Worm (Caenorhabditis elegans) whole organism, young adult: Measurements from ENCODE around the gene pdhk-2.
A peak's percentile ranks its signal among the peaks of the same experiment; 100 is the strongest.

ENCODE experiments used
- B0035.1 ChIP-seq: sonication (generic microtip); optimal IDR thresholded peaks from 2 replicates; lab custom pipeline; 2016; ENCODE audit warnings: missing genetic modification characterization, mild to moderate bottlenecking, missing compliant biosample characterization, missing genotype, missing genetic modification reagents
- B0261.1 ChIP-seq: sonication (generic microtip); optimal IDR thresholded peaks from 2 replicates; lab custom pipeline; 2016; ENCODE audit warnings: mild to moderate bottlenecking, missing genetic modification characterization, moderate library complexity, missing compliant biosample characterization
- D2030.7 ChIP-seq: fragments of 200-800 bp; sonication (Bioruptor generic); IDR thresholded peaks from 2 replicates; pipeline ENCODE4 v1.3.6; 2022; ENCODE audit warnings: missing genetic modification reagents, missing genetic modification characterization, missing compliant biosample characterization
- F23B12.7 ChIP-seq: sonication (generic microtip); optimal IDR thresholded peaks from 2 replicates; lab custom pipeline; 2017; ENCODE audit warnings: missing genetic modification characterization, mild to moderate bottlenecking, missing compliant biosample characterization, antibody characterized with exemption, moderate library complexity; ENCODE audit not compliant: insufficient read depth
- F33H1.4 ChIP-seq: fragments of 200-800 bp; sonication (Bioruptor generic); IDR thresholded peaks from 2 replicates; pipeline ENCODE4 v1.3.6; 2022; ENCODE audit warnings: missing genetic modification reagents, missing genetic modification characterization, missing compliant biosample characterization
- F49E8.2 ChIP-seq: sonication (generic microtip); optimal IDR thresholded peaks from 3 replicates; lab custom pipeline; 2017; ENCODE audit warnings: missing genetic modification characterization, mild to moderate bottlenecking, missing compliant biosample characterization, antibody characterized with exemption, moderate library complexity; ENCODE audit not compliant: insufficient read depth
- ZK185.1 ChIP-seq: sonication (generic microtip); optimal IDR thresholded peaks from 2 replicates; lab custom pipeline; 2016; ENCODE audit warnings: mild to moderate bottlenecking, missing genetic modification characterization, missing compliant biosample characterization; ENCODE audit not compliant: poor library complexity, severe bottlenecking
- ama-1 ChIP-seq, 3 experiments: fragments of 150-350 bp in 1 of 3; sonication (generic microtip) in 2 of 3; optimal IDR thresholded peaks; 2 replicates each; lab custom pipeline; 2014 to 2018; ENCODE audit warnings: missing biosample characterization in 2 of 3, missing genetic modification characterization in 2 of 3, missing genetic modification reagents in 2 of 3
- attf-3 ChIP-seq: fragments of 200-800 bp; sonication (Bioruptor generic); conservative IDR thresholded peaks from 2 replicates; pipeline ENCODE4 v1.3.6; 2022; ENCODE audit warnings: missing genetic modification reagents, missing genetic modification characterization, missing compliant biosample characterization
- attf-5 ChIP-seq: fragments of 200-800 bp; sonication (Bioruptor generic); optimal IDR thresholded peaks from 2 replicates; lab custom pipeline; 2018; ENCODE audit warnings: mild to moderate bottlenecking, missing genetic modification characterization, missing compliant biosample characterization
- ccch-3 ChIP-seq: fragments of 200-800 bp; sonication (Bioruptor generic); optimal IDR thresholded peaks from 2 replicates; lab custom pipeline; 2018; ENCODE audit warnings: mild to moderate bottlenecking, missing genetic modification characterization, missing compliant biosample characterization
- cebp-1 ChIP-seq, 2 experiments: fragments of 200-800 bp in 1 of 2; sonication (Bioruptor generic) in 1 of 2; sonication (generic microtip) in 1 of 2; IDR thresholded peaks in 1 of 2; optimal IDR thresholded peaks in 1 of 2; 2 replicates each; pipeline versions ENCODE4 v1.3.6 to Lab custom; 2017 to 2022; ENCODE audit warnings: missing compliant biosample characterization in 2 of 2, missing genetic modification characterization in 2 of 2, mild to moderate bottlenecking in 1 of 2, missing genetic modification reagents in 1 of 2, moderate library complexity in 1 of 2
- cebp-2 ChIP-seq: fragments of 200-800 bp; sonication (Bioruptor generic); IDR thresholded peaks from 2 replicates; pipeline ENCODE4 v1.3.6; 2022; ENCODE audit warnings: missing genetic modification characterization, missing compliant biosample characterization
- ceh-27 ChIP-seq: fragments of 200-800 bp; sonication (Bioruptor generic); optimal IDR thresholded peaks from 2 replicates; lab custom pipeline; 2018; ENCODE audit warnings: mild to moderate bottlenecking, missing genetic modification characterization, moderate library complexity, missing compliant biosample characterization
- dox-1 ChIP-seq: fragments of 200-800 bp; sonication (Bioruptor generic); IDR thresholded peaks from 2 replicates; pipeline ENCODE4 v1.3.6; 2022; ENCODE audit warnings: missing genetic modification reagents, missing genetic modification characterization, missing compliant biosample characterization
- egl-18 ChIP-seq: fragments of 200-800 bp; sonication (Bioruptor generic); IDR thresholded peaks from 2 replicates; pipeline ENCODE4 v1.3.6; 2022; ENCODE audit warnings: missing genetic modification reagents, missing genetic modification characterization, missing compliant biosample characterization
- fkh-3 ChIP-seq: sonication (generic microtip); optimal IDR thresholded peaks from 2 replicates; lab custom pipeline; 2016; ENCODE audit warnings: mild to moderate bottlenecking, missing genetic modification characterization, missing compliant biosample characterization
- hmg-1.2 ChIP-seq: fragments of 200-800 bp; sonication (Bioruptor generic); IDR thresholded peaks from 2 replicates; pipeline ENCODE4 v1.3.6; 2022; ENCODE audit warnings: missing genetic modification reagents, missing genetic modification characterization, missing compliant biosample characterization
- lag-1 ChIP-seq: fragments of 200-800 bp; sonication (Bioruptor generic); IDR thresholded peaks from 2 replicates; pipeline ENCODE4 v1.3.6; 2022; ENCODE audit warnings: missing genetic modification reagents, missing genetic modification characterization, missing compliant biosample characterization
- let-607 ChIP-seq, 2 experiments: fragments of 200-800 bp in 1 of 2; sonication (Bioruptor generic) in 1 of 2; sonication (generic microtip) in 1 of 2; optimal IDR thresholded peaks; 2 replicates each; lab custom pipeline; 2016 to 2018; ENCODE audit warnings: mild to moderate bottlenecking in 2 of 2, missing compliant biosample characterization in 2 of 2, missing genetic modification characterization in 2 of 2, moderate library complexity in 2 of 2, missing genotype in 1 of 2
- lin-35 ChIP-seq, 3 experiments: fragments of 150-350 bp in 2 of 3; sonication (generic microtip) in 1 of 3; optimal IDR thresholded peaks; 2 replicates each; lab custom pipeline; 2014 to 2018; ENCODE audit warnings: missing biosample characterization in 3 of 3, missing genetic modification characterization in 3 of 3, missing genetic modification reagents in 3 of 3
- lin-40 ChIP-seq: sonication (generic microtip); optimal IDR thresholded peaks from 2 replicates; lab custom pipeline; 2016; ENCODE audit warnings: missing genetic modification characterization, mild to moderate bottlenecking, missing compliant biosample characterization, missing genotype, missing genetic modification reagents
- lin-54 ChIP-seq: fragments of 200-800 bp; sonication (Bioruptor generic); optimal IDR thresholded peaks from 2 replicates; lab custom pipeline; 2018; ENCODE audit warnings: mild to moderate bottlenecking, missing genetic modification characterization, missing compliant biosample characterization
- lsl-1 ChIP-seq: fragments of 200-800 bp; sonication (Bioruptor generic); optimal IDR thresholded peaks from 2 replicates; lab custom pipeline; 2018; ENCODE audit warnings: mild to moderate bottlenecking, missing genetic modification characterization, moderate library complexity, missing compliant biosample characterization
- madf-6 ChIP-seq: fragments of 200-800 bp; sonication (Bioruptor generic); IDR thresholded peaks from 2 replicates; pipeline ENCODE4 v1.3.6; 2022; ENCODE audit warnings: missing genetic modification reagents, missing genetic modification characterization, missing compliant biosample characterization
- mcd-1 ChIP-seq: fragments of 200-800 bp; sonication (Bioruptor generic); IDR thresholded peaks from 2 replicates; pipeline ENCODE4 v1.3.6; 2022; ENCODE audit warnings: missing genetic modification reagents, missing genetic modification characterization, missing compliant biosample characterization
- mel-28 ChIP-seq: sonication (generic microtip); optimal IDR thresholded peaks from 2 replicates; lab custom pipeline; 2016; ENCODE audit warnings: borderline replicate concordance, mild to moderate bottlenecking, missing genetic modification characterization, missing compliant biosample characterization
- nfyb-1 ChIP-seq: fragments of 200-800 bp; sonication (Bioruptor generic); IDR thresholded peaks from 2 replicates; pipeline ENCODE4 v1.3.6; 2022; ENCODE audit warnings: missing genetic modification reagents, missing genetic modification characterization, missing compliant biosample characterization
- nhr-80 ChIP-seq: sonication (generic microtip); optimal IDR thresholded peaks from 2 replicates; lab custom pipeline; 2016; ENCODE audit warnings: missing genetic modification characterization, missing compliant biosample characterization
- pbrm-1 ChIP-seq: fragments of 200-800 bp; sonication (Bioruptor generic); IDR thresholded peaks from 2 replicates; pipeline ENCODE4 v1.3.6; 2022; ENCODE audit warnings: missing genetic modification reagents, missing genetic modification characterization, missing compliant biosample characterization
- rpc-1 ChIP-seq, 2 experiments: fragments of 150-350 bp in 1 of 2; sonication (generic microtip) in 1 of 2; optimal IDR thresholded peaks; 2 replicates each; lab custom pipeline; 2014 to 2018; ENCODE audit warnings: missing biosample characterization in 1 of 2, missing genetic modification characterization in 1 of 2, missing genetic modification reagents in 1 of 2, missing genotype in 1 of 2
- snpc-1.1 ChIP-seq: sonication (generic microtip); optimal IDR thresholded peaks from 2 replicates; lab custom pipeline; 2017; ENCODE audit warnings: missing genetic modification characterization, mild to moderate bottlenecking, missing compliant biosample characterization, antibody characterized with exemption, moderate library complexity, missing genotype, missing genetic modification reagents; ENCODE audit not compliant: insufficient read depth
- snpc-1.3 ChIP-seq: sonication (generic microtip); optimal IDR thresholded peaks from 2 replicates; lab custom pipeline; 2017; ENCODE audit warnings: missing genetic modification characterization, mild to moderate bottlenecking, missing compliant biosample characterization, antibody characterized with exemption, moderate library complexity, missing genotype, missing genetic modification reagents; ENCODE audit not compliant: insufficient read depth
- snpc-3.4 ChIP-seq: sonication (generic microtip); optimal IDR thresholded peaks from 2 replicates; lab custom pipeline; 2017; ENCODE audit warnings: missing genetic modification characterization, mild to moderate bottlenecking, missing compliant biosample characterization, antibody characterized with exemption, moderate library complexity, missing genotype, missing genetic modification reagents
- snpc-4 ChIP-seq, 5 experiments: fragments of 150-350 bp in 1 of 5; sonication (generic microtip) in 4 of 5; optimal IDR thresholded peaks; 2 replicates each; lab custom pipeline; 2014 to 2018; ENCODE audit warnings: missing genetic modification characterization in 5 of 5, missing biosample characterization in 3 of 5, antibody characterized with exemption in 2 of 5, mild to moderate bottlenecking in 2 of 5, missing compliant biosample characterization in 2 of 5, missing genotype in 2 of 5, moderate library complexity in 2 of 5, missing genetic modification reagents in 1 of 5
- tbp1 ChIP-seq: fragments of 200-800 bp; sonication (Bioruptor generic); optimal IDR thresholded peaks from 2 replicates; lab custom pipeline; 2018; ENCODE audit warnings: mild to moderate bottlenecking, missing genetic modification characterization, missing compliant biosample characterization
- unc-130 ChIP-seq: sonication (generic microtip); optimal IDR thresholded peaks from 2 replicates; lab custom pipeline; 2016; ENCODE audit warnings: missing genetic modification reagents, missing genetic modification characterization, missing compliant biosample characterization
- xnd-1 ChIP-seq: sonication (generic microtip); optimal IDR thresholded peaks from 2 replicates; lab custom pipeline; 2016; ENCODE audit warnings: missing genotype, missing genetic modification reagents, missing genetic modification characterization, missing compliant biosample characterization
- ztf-18 ChIP-seq: sonication (generic microtip); optimal IDR thresholded peaks from 2 replicates; lab custom pipeline; 2016; ENCODE audit warnings: missing genotype, mild to moderate bottlenecking, missing genetic modification characterization, missing compliant biosample characterization
- ztf-22 ChIP-seq: fragments of 200-800 bp; sonication (Bioruptor generic); optimal IDR thresholded peaks from 2 replicates; lab custom pipeline; 2018; ENCODE audit warnings: mild to moderate bottlenecking, missing genetic modification characterization, moderate library complexity, missing compliant biosample characterization

Gene pdhk-2

DNA sequence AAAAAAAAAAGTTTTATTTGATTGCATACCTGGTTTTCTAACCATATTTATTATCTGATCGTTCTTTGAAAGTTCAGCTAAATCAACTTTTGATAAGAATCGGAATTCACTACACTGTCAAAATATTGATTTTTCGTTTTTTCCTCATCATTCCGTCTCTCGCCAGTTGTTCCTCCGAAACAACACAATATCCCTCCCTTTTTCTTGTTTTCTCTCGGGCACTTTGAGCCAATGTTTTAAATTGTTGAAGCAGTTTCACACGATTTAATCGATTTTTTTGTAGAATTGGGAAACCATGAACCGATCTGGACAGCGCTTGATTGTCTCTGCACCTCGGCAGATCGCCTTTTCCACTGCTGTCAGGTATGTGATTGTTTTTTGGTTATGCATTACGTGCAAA, 28.0 kb upstream of the pdhk-2 start, which contains the start of gene K02D10.1:
K02D10.1 (plus strand) TSS at position 284 of the 400 bp plus-strand sequence.
- TF ChIP-seq ama-1 (optimal IDR thresholded peaks at IDR 0.05; lab: Kevin White, UChicago) (peak; percentile 56), ama-1 (GFP tag; optimal IDR thresholded peaks at IDR 0.05; lab: Kevin White, UChicago) (no peak), mel-28 (tag; lab: Kevin White, UChicago) (no peak)
- TF ChIP-seq, all 124 proteins: peak for 1

DNA sequence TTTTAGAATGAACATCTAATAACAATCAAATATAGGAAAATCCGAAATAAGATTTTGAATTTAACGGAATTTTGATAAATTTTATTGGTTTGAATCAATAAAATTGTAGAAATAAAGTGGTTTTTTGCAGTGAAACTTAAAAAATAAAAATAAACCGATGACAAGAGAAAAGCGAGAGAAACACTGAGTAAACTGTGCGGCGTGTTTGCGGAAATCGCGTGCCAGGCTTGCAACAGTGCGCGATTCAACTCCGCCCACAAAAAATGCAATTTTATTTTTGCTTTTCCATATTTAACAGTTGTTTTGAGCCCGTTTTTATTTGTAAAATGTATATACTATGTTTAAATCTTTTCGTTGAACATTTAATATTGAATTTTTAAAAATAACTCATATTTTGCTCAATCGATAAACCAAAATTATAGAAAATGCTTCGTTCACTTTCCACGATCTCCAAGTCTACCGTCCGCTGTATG, 26.7 kb upstream of the pdhk-2 start, which contains the start of gene mtss-1:
mtss-1 (plus strand) TSS at position 423 of the 473 bp plus-strand sequence.
- peak; percentile 27 for TF ChIP-seq nhr-80 (tag; lab: Kevin White, UChicago)
- peak; percentile 55 for TF ChIP-seq lsl-1 (GFP tag; lab: Kevin White, UChicago)
- peak; percentile 51; the same call in 1 of the 2 replicates for TF ChIP-seq nfyb-1 (GFP tag; lab: Robert Waterston, UW)
- no peak for TF ChIP-seq ceh-27 (GFP tag; lab: Kevin White, UChicago)
- peak; percentile 84 for TF ChIP-seq snpc-1.3
- peak; percentile 31 for TF ChIP-seq xnd-1 (tag; lab: Kevin White, UChicago)
- peak; percentile 44 for TF ChIP-seq snpc-3.4 (tag; lab: Kevin White, UChicago)
- no peak for TF ChIP-seq ccch-3
- TF ChIP-seq mel-28 (tag; lab: Kevin White, UChicago): no peak
- TF ChIP-seq tbp1 (GFP tag; lab: Kevin White, UChicago): peak; percentile 30
- TF ChIP-seq ztf-22 (GFP tag; lab: Kevin White, UChicago): no peak
- TF ChIP-seq rpc-1 (optimal IDR thresholded peaks at IDR 0.05; lab: Kevin White, UChicago): peak; percentile 41
- no peak for TF ChIP-seq rpc-1 (tag; optimal IDR thresholded peaks at IDR 0.05; lab: Kevin White, UChicago)
- peak; percentile 11 for TF ChIP-seq snpc-1.1
- TF ChIP-seq lin-35 (GFP tag; optimal IDR thresholded peaks at IDR 0.05; lab: Kevin White, UChicago): peak in 1 of 3 experiments; percentile 15
- no peak for TF ChIP-seq B0035.1 (tag; lab: Kevin White, UChicago)
- TF ChIP-seq lin-54 (GFP tag; lab: Kevin White, UChicago): peak; percentile 30
- peak; percentile 3 for TF ChIP-seq snpc-4 (GFP tag; optimal IDR thresholded peaks at IDR 0.05; lab: Kevin White, UChicago)
- TF ChIP-seq snpc-4 (tag; optimal IDR thresholded peaks at IDR 0.05; lab: Kevin White, UChicago): peak in 2 of 4 experiments; percentile 33 to 53
- TF ChIP-seq lag-1 (GFP tag; lab: Robert Waterston, UW): no peak
- peak; percentile 35; the same call in 1 of the 2 replicates for TF ChIP-seq hmg-1.2 (GFP tag; lab: Robert Waterston, UW)
- no peak for TF ChIP-seq egl-18 (GFP tag; lab: Robert Waterston, UW)
- TF ChIP-seq unc-130 (GFP tag; lab: Kevin White, UChicago): peak; percentile 8
- peak; percentile 9 for TF ChIP-seq F49E8.2 (tag; lab: Kevin White, UChicago)
- TF ChIP-seq F33H1.4: peak; percentile 56
- TF ChIP-seq ZK185.1: peak; percentile 16
- TF ChIP-seq cebp-1 (GFP tag; IDR thresholded peaks at IDR 0.05; lab: Robert Waterston, UW): no peak
- TF ChIP-seq cebp-1 (tag; optimal IDR thresholded peaks at IDR 0.05; lab: Kevin White, UChicago): peak; percentile 62
- TF ChIP-seq lin-40 (tag; lab: Kevin White, UChicago): peak; percentile 29
- no peak for TF ChIP-seq cebp-2
- peak; percentile 37 for TF ChIP-seq attf-5 (GFP tag; lab: Kevin White, UChicago)
- TF ChIP-seq mcd-1 (GFP tag; lab: Robert Waterston, UW): peak; percentile 54
- TF ChIP-seq pbrm-1 (GFP tag; lab: Robert Waterston, UW): peak; percentile 29; the same call in 1 of the 2 replicates
- TF ChIP-seq F23B12.7 (tag; lab: Kevin White, UChicago): peak; percentile 36
- TF ChIP-seq attf-3 (GFP tag; lab: Robert Waterston, UW): 0 out of 2 replicates have a peak, but pooled peaks have one; percentile 23
- TF ChIP-seq ztf-18 (tag; lab: Kevin White, UChicago): peak; percentile 61
- peak; percentile 60; the same call in 1 of the 2 replicates for TF ChIP-seq madf-6 (GFP tag; lab: Robert Waterston, UW)
- no peak for TF ChIP-seq B0261.1 (tag; lab: Kevin White, UChicago)
- TF ChIP-seq D2030.7 (GFP tag; lab: Robert Waterston, UW): 0 out of 2 replicates have a peak, but pooled peaks have one; percentile 17
- no peak for TF ChIP-seq fkh-3 (tag; lab: Kevin White, UChicago)
- peak; percentile 61 for TF ChIP-seq dox-1 (GFP tag; lab: Robert Waterston, UW)
- TF ChIP-seq let-607 (tag; optimal IDR thresholded peaks at IDR 0.05; lab: Kevin White, UChicago): peak in 1 of 2 experiments; percentile 13
